Fruit fly (Drosophila melanogaster) whole organism, wandering third instar larva: ENCODE results near the gene CG31223.

Source experiments
- Dfd ChIP-seq: fragments of >200 bp; optimal IDR thresholded peaks from 2 replicates; lab custom pipeline; 2017; ENCODE audit warnings: missing biosample characterization, missing genetic modification characterization
- Hr78 ChIP-seq: fragments of >200 bp; optimal IDR thresholded peaks from 2 replicates; lab custom pipeline; 2017; ENCODE audit warnings: missing biosample characterization, missing genetic modification characterization
- ey ChIP-seq: fragments of 200-800 bp; sonication (Bioruptor generic); optimal IDR thresholded peaks from 2 replicates; lab custom pipeline; 2016; ENCODE audit warnings: missing biosample characterization, missing genetic modification characterization
- sage ChIP-seq: fragments of 200-800 bp; sonication (Bioruptor generic); optimal IDR thresholded peaks from 2 replicates; lab custom pipeline; 2016; ENCODE audit warnings: missing biosample characterization, mild to moderate bottlenecking, missing genetic modification characterization
- usp ChIP-seq: fragments of >200 bp; optimal IDR thresholded peaks from 2 replicates; lab custom pipeline; 2017; ENCODE audit warnings: missing biosample characterization, missing genetic modification characterization

DNA sequence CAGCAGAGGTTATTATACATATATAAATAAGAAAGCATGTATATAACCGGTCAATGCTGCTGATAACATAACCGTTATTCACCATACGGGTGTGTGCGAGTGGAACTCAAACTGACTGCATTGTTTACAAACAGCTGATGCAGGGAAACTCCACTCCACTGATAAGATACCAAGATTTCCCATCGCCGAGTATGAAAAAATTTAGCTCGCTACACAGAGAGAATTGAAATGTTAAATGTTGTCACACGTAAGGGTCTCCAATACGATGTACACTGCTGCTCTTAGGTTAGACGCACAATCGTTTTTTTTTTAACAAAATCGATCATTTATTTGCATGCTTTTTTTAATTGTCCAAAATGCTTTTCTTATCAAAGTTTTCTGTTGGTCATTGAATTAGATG is 2.7 kb downstream of the CG31223 start:
- no peak for TF ChIP-seq Hr78 (GFP tag; lab: Kevin White, UChicago)
- no peak for TF ChIP-seq usp (GFP tag; lab: Kevin White, UChicago)
- TF ChIP-seq ey (GFP tag; lab: Kevin White, UChicago), result no peak
- no peak for TF ChIP-seq sage (GFP tag; lab: Kevin White, UChicago)
- no peak for TF ChIP-seq Dfd (GFP tag; lab: Kevin White, UChicago)
